Worm (Caenorhabditis elegans) whole organism, dauer: ENCODE measurements around the gene clec-9.

ENCODE experiments used
- unc-62 ChIP-seq: sonication (generic microtip); optimal IDR thresholded peaks from 2 replicates; lab custom pipeline; 2017; ENCODE audit warnings: missing biosample characterization, missing genetic modification reagents, missing genetic modification characterization

Gene clec-9

ce11 chrV:16726915-16727314 lies 20.5 kb upstream of the clec-9 start, which contains the start of gene T25E12.14:
TSS of gene T25E12.14 (plus strand) at chrV:16727215.
- TF ChIP-seq unc-62 (GFP tag; lab: Kevin White, UChicago): no peak

- no peak for TF ChIP-seq unc-62 (GFP tag; lab: Kevin White, UChicago)
These were observed 19.5 kb upstream of the clec-9 start for ce11 chrV:16725955-16726354.

ce11 chrV:16724574-16724973 lies 18.1 kb upstream of the clec-9 start:
- TF ChIP-seq unc-62 (GFP tag; lab: Kevin White, UChicago): no peak

ce11 chrV:16723744-16724143 lies 17.3 kb upstream of the clec-9 start, which contains the start of gene nhr-112:
TSS of gene nhr-112 (minus strand) at chrV:16723844.
- no peak for TF ChIP-seq unc-62 (GFP tag; lab: Kevin White, UChicago)

ce11 chrV:16716574-16716973 lies 10.1 kb upstream of the clec-9 start, which contains the start of gene srh-137:
TSS of gene srh-137 (minus strand) at chrV:16716674.
- TF ChIP-seq unc-62 (GFP tag; lab: Kevin White, UChicago): no peak

- no peak for TF ChIP-seq unc-62 (GFP tag; lab: Kevin White, UChicago)
These were observed 7.3 kb upstream of the clec-9 start for ce11 chrV:16713797-16714196.

- TF ChIP-seq unc-62 (GFP tag; lab: Kevin White, UChicago): no peak
These were observed 6.6 kb downstream of the clec-9 start, which contains the start of gene Y70C5C.1 for ce11 chrV:16699752-16700259. TSS of gene Y70C5C.1 (plus strand) at chrV:16700209.

- TF ChIP-seq unc-62 (GFP tag; lab: Kevin White, UChicago): no peak
These were observed 9.3 kb downstream of the clec-9 start, which contains the start of gene srw-41 for ce11 chrV:16697178-16697577. TSS of gene srw-41 (plus strand) at chrV:16697478.

- TF ChIP-seq unc-62 (GFP tag; lab: Kevin White, UChicago): no peak
These were observed 10.9 kb downstream of the clec-9 start for ce11 chrV:16695499-16695898.

- no peak for TF ChIP-seq unc-62 (GFP tag; lab: Kevin White, UChicago)
These were observed 11.9 kb downstream of the clec-9 start, which contains the start of gene srz-101 for ce11 chrV:16694538-16694937. TSS of gene srz-101 (plus strand) at chrV:16694838.

ce11 chrV:16693732-16694131 lies 12.7 kb downstream of the clec-9 start, which contains the start of gene srw-42:
TSS of gene srw-42 (minus strand) at chrV:16693832.
- TF ChIP-seq unc-62 (GFP tag; lab: Kevin White, UChicago): no peak

ce11 chrV:16692988-16693387 lies 13.5 kb downstream of the clec-9 start:
- no peak for TF ChIP-seq unc-62 (GFP tag; lab: Kevin White, UChicago)

ce11 chrV:16687227-16687626 lies 19.2 kb downstream of the clec-9 start, which contains the start of gene srz-102:
TSS of gene srz-102 (plus strand) at chrV:16687527.
- TF ChIP-seq unc-62 (GFP tag; lab: Kevin White, UChicago): no peak

ce11 chrV:16685725-16686124 lies 20.7 kb downstream of the clec-9 start, which contains the start of gene srw-43:
TSS of gene srw-43 (plus strand) at chrV:16686025.
- no peak for TF ChIP-seq unc-62 (GFP tag; lab: Kevin White, UChicago)

- no peak for TF ChIP-seq unc-62 (GFP tag; lab: Kevin White, UChicago)
These were observed 23.1 kb downstream of the clec-9 start for ce11 chrV:16683359-16683758.

- no peak for TF ChIP-seq unc-62 (GFP tag; lab: Kevin White, UChicago)
These were observed 23.6 kb downstream of the clec-9 start, which contains the start of gene srw-36 for ce11 chrV:16682886-16683285. TSS of gene srw-36 (plus strand) at chrV:16683186.

- TF ChIP-seq unc-62 (GFP tag; lab: Kevin White, UChicago): no peak
These were observed 26.5 kb downstream of the clec-9 start, which contains the start of gene srw-44 for ce11 chrV:16679981-16680380. TSS of gene srw-44 (plus strand) at chrV:16680281.
